Worm (Caenorhabditis elegans) whole organism, L3 larva: ENCODE results near the gene faxc-2.

Experiments used
- aly-2 ChIP-seq: fragments of 150-350 bp; optimal IDR thresholded peaks from 2 replicates; lab custom pipeline; 2014; ENCODE audit warnings: missing biosample characterization, missing genetic modification characterization
- ceh-16 ChIP-seq: sonication (generic microtip); optimal IDR thresholded peaks from 2 replicates; lab custom pipeline; 2017; ENCODE audit warnings: missing biosample characterization, missing genetic modification characterization
- ceh-28 ChIP-seq: fragments of 150-350 bp; optimal IDR thresholded peaks from 2 replicates; lab custom pipeline; 2014; ENCODE audit warnings: missing biosample characterization, missing genetic modification reagents, missing genetic modification characterization
- ceh-9 ChIP-seq: sonication (generic microtip); optimal IDR thresholded peaks from 2 replicates; lab custom pipeline; 2018; ENCODE audit warnings: missing biosample characterization, missing genetic modification characterization
- lin-15B ChIP-seq: fragments of 150-350 bp; optimal IDR thresholded peaks from 2 replicates; lab custom pipeline; 2014; ENCODE audit warnings: missing biosample characterization, missing genetic modification characterization
- mdl-1 ChIP-seq: fragments of 150-350 bp; optimal IDR thresholded peaks from 2 replicates; lab custom pipeline; 2014; ENCODE audit warnings: missing biosample characterization, missing genetic modification characterization
- nhr-28 ChIP-seq: fragments of 150-350 bp; optimal IDR thresholded peaks from 2 replicates; lab custom pipeline; 2014; ENCODE audit warnings: missing biosample characterization, missing genetic modification characterization
- zag-1 ChIP-seq: fragments of 150-350 bp; optimal IDR thresholded peaks from 2 replicates; lab custom pipeline; 2014; ENCODE audit warnings: missing biosample characterization, missing genetic modification characterization

- TF ChIP-seq ceh-28 (no peak), lin-15B (tag; lab: Kevin White, UChicago) (no peak), ceh-16 (no peak), nhr-28 (tag; lab: Kevin White, UChicago) (no peak), mdl-1 (no peak), ceh-9 (tag; lab: Kevin White, UChicago) (no peak), zag-1 (tag; lab: Kevin White, UChicago) (no peak), aly-2 (tag; lab: Kevin White, UChicago) (no peak)
Observed at ce11 chrII:13289891-13290290, 19.2 kb upstream of the faxc-2 start.
